Worm (Caenorhabditis elegans) whole organism, L1 larva: ENCODE results near the gene str-227.

ENCODE experiments used
- C16A3.4 ChIP-seq: fragments of 150-350 bp; optimal IDR thresholded peaks from 2 replicates; lab custom pipeline; 2014; ENCODE audit warnings: missing biosample characterization, missing genetic modification characterization
- aha-1 ChIP-seq: fragments of 150-350 bp; optimal IDR thresholded peaks from 2 replicates; lab custom pipeline; 2014; ENCODE audit warnings: missing biosample characterization, missing genetic modification characterization
- blmp-1 ChIP-seq: fragments of 150-350 bp; optimal IDR thresholded peaks from 2 replicates; lab custom pipeline; 2014; ENCODE audit warnings: missing biosample characterization, missing genetic modification characterization
- ceh-63 ChIP-seq: fragments of 200-800 bp; sonication (Bioruptor generic); optimal IDR thresholded peaks from 2 replicates; lab custom pipeline; 2018; ENCODE audit warnings: mild to moderate bottlenecking, missing genetic modification characterization, missing compliant biosample characterization
- ceh-8 ChIP-seq: fragments of 200-800 bp; sonication (Bioruptor generic); optimal IDR thresholded peaks from 2 replicates; lab custom pipeline; 2018; ENCODE audit warnings: mild to moderate bottlenecking, missing genetic modification characterization, moderate library complexity, missing compliant biosample characterization
- ceh-88 ChIP-seq: fragments of 200-800 bp; sonication (Bioruptor generic); IDR thresholded peaks from 2 replicates; pipeline ENCODE4 v1.3.6; 2022; ENCODE audit warnings: missing genetic modification characterization, missing compliant biosample characterization
- dsc-1 ChIP-seq: sonication (generic microtip); optimal IDR thresholded peaks from 2 replicates; lab custom pipeline; 2016; ENCODE audit warnings: mild to moderate bottlenecking, missing genetic modification characterization, missing compliant biosample characterization
- efl-1 ChIP-seq, 4 experiments: fragments of 150-350 bp; optimal IDR thresholded peaks in 3 of 4; peaks in 1 of 4; 1 replicate in 1 of 4; 2 replicates in 3 of 4; lab custom pipeline; 2014; ENCODE audit warnings: missing biosample characterization in 2 of 4, missing genetic modification characterization in 2 of 4, missing genetic modification reagents in 2 of 4
- efl-3 ChIP-seq: fragments of 200-800 bp; sonication (Bioruptor generic); optimal IDR thresholded peaks from 2 replicates; lab custom pipeline; 2018; ENCODE audit warnings: mild to moderate bottlenecking, missing genetic modification characterization, missing compliant biosample characterization
- egl-27 ChIP-seq, 2 experiments: fragments of 150-350 bp in 1 of 2; sonication (generic microtip); optimal IDR thresholded peaks; 3 replicates each; lab custom pipeline; 2017 to 2018; ENCODE audit warnings: missing biosample characterization in 2 of 2, missing genetic modification characterization in 2 of 2, missing genetic modification reagents in 2 of 2
- elt-2 ChIP-seq: sonication (generic microtip); optimal IDR thresholded peaks from 2 replicates; lab custom pipeline; 2016; ENCODE audit warnings: missing genetic modification characterization, mild to moderate bottlenecking, inconsistent platforms, missing compliant biosample characterization, missing genetic modification reagents
- fkh-10 ChIP-seq: sonication (generic microtip); optimal IDR thresholded peaks from 2 replicates; lab custom pipeline; 2017; ENCODE audit warnings: missing biosample characterization, missing genetic modification reagents, missing genetic modification characterization
- fkh-8 ChIP-seq: sonication (generic microtip); optimal IDR thresholded peaks from 2 replicates; lab custom pipeline; 2016; ENCODE audit warnings: mild to moderate bottlenecking, missing genetic modification characterization, missing compliant biosample characterization
- fos-1 ChIP-seq: fragments of 150-350 bp; optimal IDR thresholded peaks from 2 replicates; lab custom pipeline; 2014; ENCODE audit warnings: missing biosample characterization, missing genetic modification characterization
- hlh-17 ChIP-seq: fragments of 200-800 bp; sonication (Bioruptor generic); optimal IDR thresholded peaks from 2 replicates; lab custom pipeline; 2018; ENCODE audit warnings: missing genetic modification characterization, mild to moderate bottlenecking, missing compliant biosample characterization, moderate library complexity, borderline replicate concordance
- irx-1 ChIP-seq: sonication (generic microtip); optimal IDR thresholded peaks from 2 replicates; lab custom pipeline; 2016; ENCODE audit warnings: missing genetic modification characterization, missing compliant biosample characterization
- isw-1 ChIP-seq: fragments of 200-800 bp; sonication (Bioruptor generic); IDR thresholded peaks from 2 replicates; pipeline ENCODE4 v1.3.6; 2022; ENCODE audit warnings: missing genetic modification characterization, missing compliant biosample characterization
- jun-1 ChIP-seq: fragments of 150-350 bp; optimal IDR thresholded peaks from 2 replicates; lab custom pipeline; 2014; ENCODE audit warnings: missing biosample characterization, missing genetic modification reagents, missing genetic modification characterization
- lin-13 ChIP-seq: fragments of 150-350 bp; optimal IDR thresholded peaks from 2 replicates; lab custom pipeline; 2014; ENCODE audit warnings: missing biosample characterization, missing genetic modification reagents, missing genetic modification characterization
- lin-14 ChIP-seq: fragments of 200-800 bp; sonication (Bioruptor generic); optimal IDR thresholded peaks from 2 replicates; lab custom pipeline; 2018; ENCODE audit warnings: mild to moderate bottlenecking, missing genetic modification characterization, moderate library complexity, missing compliant biosample characterization
- lin-35 ChIP-seq, 2 experiments: fragments of 150-350 bp; optimal IDR thresholded peaks; 2 replicates each; lab custom pipeline; 2014; ENCODE audit warnings: missing biosample characterization in 2 of 2, missing genetic modification characterization in 2 of 2, missing genetic modification reagents in 2 of 2
- lin-39 ChIP-seq: fragments of 150-350 bp; optimal IDR thresholded peaks from 2 replicates; lab custom pipeline; 2014; ENCODE audit warnings: missing biosample characterization, missing genetic modification reagents, missing genetic modification characterization
- lir-3 ChIP-seq: sonication (generic microtip); optimal IDR thresholded peaks from 2 replicates; lab custom pipeline; 2016; ENCODE audit warnings: mild to moderate bottlenecking, missing genetic modification characterization, moderate library complexity, missing compliant biosample characterization; ENCODE audit not compliant: poor library complexity
- lsy-2 ChIP-seq, 2 experiments: fragments of 150-350 bp; optimal IDR thresholded peaks; 2 replicates each; lab custom pipeline; 2014; ENCODE audit warnings: missing biosample characterization in 2 of 2, missing genetic modification characterization in 2 of 2
- mab-9 ChIP-seq: fragments of 200-800 bp; sonication (Bioruptor generic); IDR thresholded peaks from 2 replicates; pipeline ENCODE4 v1.3.6; 2022; ENCODE audit warnings: missing genetic modification reagents, missing genetic modification characterization, missing compliant biosample characterization
- nhr-11 ChIP-seq: fragments of 150-350 bp; optimal IDR thresholded peaks from 2 replicates; lab custom pipeline; 2014; ENCODE audit warnings: missing biosample characterization, missing genetic modification characterization
- nhr-77 ChIP-seq: fragments of 150-350 bp; optimal IDR thresholded peaks from 2 replicates; lab custom pipeline; 2014; ENCODE audit warnings: missing biosample characterization, missing genetic modification characterization
- pag-3 ChIP-seq: sonication (generic microtip); optimal IDR thresholded peaks from 2 replicates; lab custom pipeline; 2017; ENCODE audit warnings: missing genetic modification characterization, mild to moderate bottlenecking, missing compliant biosample characterization, antibody characterized with exemption, borderline replicate concordance; ENCODE audit not compliant: insufficient read depth
- pax-3 ChIP-seq: fragments of 200-800 bp; sonication (Bioruptor generic); optimal IDR thresholded peaks from 2 replicates; lab custom pipeline; 2018; ENCODE audit warnings: mild to moderate bottlenecking, missing genetic modification characterization, moderate library complexity, missing compliant biosample characterization
- pqm-1 ChIP-seq: sonication (generic microtip); optimal IDR thresholded peaks from 3 replicates; lab custom pipeline; 2017; ENCODE audit warnings: missing biosample characterization, missing genetic modification characterization
- skn-1 ChIP-seq: fragments of 150-350 bp; optimal IDR thresholded peaks from 2 replicates; lab custom pipeline; 2014; ENCODE audit warnings: missing biosample characterization, missing genetic modification characterization
- snpc-4 ChIP-seq: fragments of 150-350 bp; optimal IDR thresholded peaks from 2 replicates; lab custom pipeline; 2014; ENCODE audit warnings: missing biosample characterization, missing genetic modification characterization
- sup-37 ChIP-seq: fragments of 200-800 bp; sonication (Bioruptor generic); optimal IDR thresholded peaks from 2 replicates; lab custom pipeline; 2018; ENCODE audit warnings: mild to moderate bottlenecking, missing genetic modification characterization, missing compliant biosample characterization
- swsn-7 ChIP-seq: sonication (generic microtip); optimal IDR thresholded peaks from 2 replicates; lab custom pipeline; 2016; ENCODE audit warnings: missing genetic modification characterization, missing compliant biosample characterization
- tlp-1 ChIP-seq: fragments of 150-350 bp; optimal IDR thresholded peaks from 2 replicates; lab custom pipeline; 2014; ENCODE audit warnings: missing biosample characterization, missing genetic modification characterization
- unc-86 ChIP-seq: sonication (generic microtip); optimal IDR thresholded peaks from 2 replicates; lab custom pipeline; 2016; ENCODE audit warnings: missing genetic modification characterization, missing compliant biosample characterization
- unc-98 ChIP-seq: fragments of 200-800 bp; sonication (Bioruptor generic); IDR thresholded peaks from 2 replicates; pipeline ENCODE4 v1.3.6; 2022; ENCODE audit warnings: missing genetic modification characterization, missing compliant biosample characterization
- vab-15 ChIP-seq: sonication (generic microtip); optimal IDR thresholded peaks from 2 replicates; lab custom pipeline; 2017; ENCODE audit warnings: missing genotype, mild to moderate bottlenecking, missing genetic modification characterization, missing compliant biosample characterization
- zag-1 ChIP-seq: fragments of 150-350 bp; optimal IDR thresholded peaks from 2 replicates; lab custom pipeline; 2014; ENCODE audit warnings: missing biosample characterization, missing genetic modification characterization
- zip-4 ChIP-seq: fragments of 200-800 bp; sonication (Bioruptor generic); optimal IDR thresholded peaks from 2 replicates; lab custom pipeline; 2018; ENCODE audit warnings: mild to moderate bottlenecking, missing genetic modification characterization, moderate library complexity, missing compliant biosample characterization
- ztf-11 ChIP-seq, 2 experiments: sonication (generic microtip); optimal IDR thresholded peaks; 2 replicates each; lab custom pipeline; 2016 to 2017; ENCODE audit warnings: missing genetic modification characterization in 2 of 2, missing biosample characterization in 1 of 2, missing compliant biosample characterization in 1 of 2

str-227 gene

ce11 chrV:3541117-3541516, 23.1 kb downstream of the str-227 start, which contains the start of gene srbc-67:
Gene srbc-67, minus strand, starts transcription at chrV:3541217.
- no peak for TF ChIP-seq ceh-8 (GFP tag; lab: Kevin White, UChicago)
- no peak for TF ChIP-seq lir-3 (tag; lab: Kevin White, UChicago)
- no peak for TF ChIP-seq efl-3 (GFP tag; lab: Kevin White, UChicago)
- no peak for TF ChIP-seq nhr-77 (tag; lab: Kevin White, UChicago)
- no peak for TF ChIP-seq isw-1
- no peak for TF ChIP-seq zag-1 (tag; lab: Kevin White, UChicago)
- TF ChIP-seq skn-1 (tag; lab: Kevin White, UChicago) = no peak
- TF ChIP-seq pqm-1 (tag; lab: Kevin White, UChicago) = no peak
- TF ChIP-seq aha-1 (tag; lab: Kevin White, UChicago) = no peak
- no peak for TF ChIP-seq fos-1 (tag; lab: Kevin White, UChicago)
- TF ChIP-seq pag-3 (tag; lab: Kevin White, UChicago) = no peak
- TF ChIP-seq unc-86 = no peak
- TF ChIP-seq efl-1 (optimal IDR thresholded peaks at IDR 0.05; lab: Kevin White, UChicago) = no peak
- no peak for TF ChIP-seq efl-1 (GFP tag; optimal IDR thresholded peaks at IDR 0.05 in 1 of 2; lab: Kevin White, UChicago)
- TF ChIP-seq fkh-10 = no peak

ce11 chrV:3543344-3543743, 25.4 kb downstream of the str-227 start, which contains the start of gene nhr-222:
Gene nhr-222, minus strand, starts transcription at chrV:3543444.
- TF ChIP-seq fkh-10 (no peak), ceh-63 (GFP tag; lab: Kevin White, UChicago) (no peak), ceh-88 (GFP tag; lab: Robert Waterston, UW) (no peak), lin-35 (GFP tag; optimal IDR thresholded peaks at IDR 0.05; lab: Kevin White, UChicago) (no peak)

ce11 chrV:3546517-3546916, 28.5 kb downstream of the str-227 start, which contains the start of gene srbc-68:
Gene srbc-68, minus strand, starts transcription at chrV:3546617.
- TF ChIP-seq ztf-11 (tag; optimal IDR thresholded peaks at IDR 0.05; lab: Kevin White, UChicago) (no peak), irx-1 (no peak), blmp-1 (tag; lab: Kevin White, UChicago) (no peak), pqm-1 (tag; lab: Kevin White, UChicago) (no peak), lsy-2 (tag; optimal IDR thresholded peaks at IDR 0.05; lab: Kevin White, UChicago) (no peak), efl-1 (optimal IDR thresholded peaks at IDR 0.05; lab: Kevin White, UChicago) (no peak), efl-1 (GFP tag; optimal IDR thresholded peaks at IDR 0.05 in 1 of 2; lab: Kevin White, UChicago) (no peak), elt-2 (tag; lab: Kevin White, UChicago) (no peak), vab-15 (tag; lab: Kevin White, UChicago) (no peak), sup-37 (no peak), hlh-17 (GFP tag; lab: Kevin White, UChicago) (no peak), dsc-1 (tag; lab: Kevin White, UChicago) (no peak), zag-1 (tag; lab: Kevin White, UChicago) (no peak), tlp-1 (tag; lab: Kevin White, UChicago) (no peak), mab-9 (GFP tag; lab: Robert Waterston, UW) (no peak)

- TF ChIP-seq unc-86 (no peak), efl-1 (optimal IDR thresholded peaks at IDR 0.05; lab: Kevin White, UChicago) (no peak), efl-1 (GFP tag; optimal IDR thresholded peaks at IDR 0.05 in 1 of 2; lab: Kevin White, UChicago) (no peak), C16A3.4 (tag; lab: Kevin White, UChicago) (no peak), tlp-1 (tag; lab: Kevin White, UChicago) (no peak), nhr-11 (tag; lab: Kevin White, UChicago) (no peak), snpc-4 (tag; lab: Kevin White, UChicago) (no peak), lin-14 (GFP tag; lab: Kevin White, UChicago) (no peak), lir-3 (tag; lab: Kevin White, UChicago) (no peak), skn-1 (tag; lab: Kevin White, UChicago) (no peak)
These were observed 30.8 kb downstream of the str-227 start, which contains the start of gene srw-130 for ce11 chrV:3548798-3549197. Gene srw-130, minus strand, starts transcription at chrV:3548898.

ce11 chrV:3549553-3549952, 31.6 kb downstream of the str-227 start, which contains the start of gene sri-21:
Gene sri-21, plus strand, starts transcription at chrV:3549853.
- no peak for TF ChIP-seq ceh-8 (GFP tag; lab: Kevin White, UChicago)
- no peak for TF ChIP-seq egl-27 (tag; optimal IDR thresholded peaks at IDR 0.05; lab: Kevin White, UChicago)
- no peak for TF ChIP-seq lin-39 (tag; lab: Kevin White, UChicago)
- TF ChIP-seq zip-4 (GFP tag; lab: Kevin White, UChicago) = no peak
- TF ChIP-seq aha-1 (tag; lab: Kevin White, UChicago) = no peak
- no peak for TF ChIP-seq pax-3 (tag; lab: Kevin White, UChicago)
- no peak for TF ChIP-seq swsn-7 (tag; lab: Kevin White, UChicago)
- no peak for TF ChIP-seq ceh-63 (GFP tag; lab: Kevin White, UChicago)
- TF ChIP-seq fkh-8 = no peak
- no peak for TF ChIP-seq lin-13 (GFP tag; lab: Kevin White, UChicago)
- no peak for TF ChIP-seq jun-1 (tag; lab: Kevin White, UChicago)
- TF ChIP-seq unc-98 (GFP tag; lab: Robert Waterston, UW) = no peak
- TF ChIP-seq tlp-1 (tag; lab: Kevin White, UChicago) = no peak
- TF ChIP-seq pag-3 (tag; lab: Kevin White, UChicago) = no peak
- TF ChIP-seq lsy-2 (tag; optimal IDR thresholded peaks at IDR 0.05; lab: Kevin White, UChicago) = no peak
